Fruit fly (Drosophila melanogaster) whole organism, embryonic: ENCODE measurements around the gene Caper.
A peak's percentile ranks its signal among the peaks of the same experiment; 100 is the strongest.

Experiments
- CG10565 ChIP-seq: fragments of 200-800 bp; sonication (Bioruptor generic); optimal IDR thresholded peaks from 3 replicates; lab custom pipeline; 2016; ENCODE audit warnings: missing biosample characterization, mild to moderate bottlenecking, missing genetic modification characterization
- CG11695 ChIP-seq: fragments of 200-800 bp; sonication (Bioruptor generic); IDR thresholded peaks from 3 replicates; pipeline ENCODE4 v1.3.6; 2022; ENCODE audit warnings: missing biosample characterization, missing genetic modification characterization
- CG13296 ChIP-seq: fragments of 200-800 bp; sonication (Bioruptor generic); optimal IDR thresholded peaks from 3 replicates; lab custom pipeline; 2018; ENCODE audit warnings: missing biosample characterization, mild to moderate bottlenecking, missing genetic modification characterization
- CG13424 ChIP-seq: fragments of 200-800 bp; sonication (Bioruptor generic); optimal IDR thresholded peaks from 2 replicates; lab custom pipeline; 2019; ENCODE audit warnings: missing biosample characterization, mild to moderate bottlenecking, missing genetic modification characterization, moderate library complexity
- CG13624 ChIP-seq: fragments of 200-800 bp; sonication (Bioruptor generic); optimal IDR thresholded peaks from 2 replicates; lab custom pipeline; 2016; ENCODE audit warnings: missing biosample characterization, missing genetic modification characterization
- CG13894 ChIP-seq: fragments of 200-800 bp; sonication (Bioruptor generic); optimal IDR thresholded peaks from 3 replicates; lab custom pipeline; 2018; ENCODE audit warnings: missing biosample characterization, mild to moderate bottlenecking, missing genetic modification characterization, moderate library complexity
- CG16863 ChIP-seq: fragments of 200-800 bp; sonication (Bioruptor generic); optimal IDR thresholded peaks from 3 replicates; lab custom pipeline; 2016; ENCODE audit warnings: missing biosample characterization, missing genetic modification characterization
- CG17385 ChIP-seq: fragments of 200-800 bp; sonication (Bioruptor generic); optimal IDR thresholded peaks from 3 replicates; lab custom pipeline; 2018; ENCODE audit warnings: missing biosample characterization, mild to moderate bottlenecking, missing genetic modification characterization
- CG2116 ChIP-seq: fragments of 200-800 bp; sonication (Bioruptor generic); optimal IDR thresholded peaks from 3 replicates; lab custom pipeline; 2018; ENCODE audit warnings: missing biosample characterization, mild to moderate bottlenecking, missing genetic modification characterization
- CG30403 ChIP-seq: fragments of 200-800 bp; sonication (Bioruptor generic); optimal IDR thresholded peaks from 3 replicates; lab custom pipeline; 2016; ENCODE audit warnings: missing biosample characterization, missing genetic modification characterization
- CG3065 ChIP-seq: fragments of 200-800 bp; sonication (Bioruptor generic); optimal IDR thresholded peaks from 2 replicates; lab custom pipeline; 2016; ENCODE audit warnings: missing biosample characterization, missing genetic modification characterization
- CG3281 ChIP-seq: fragments of 200-800 bp; sonication (Bioruptor generic); optimal IDR thresholded peaks from 3 replicates; lab custom pipeline; 2017; ENCODE audit warnings: missing biosample characterization, mild to moderate bottlenecking, missing genetic modification characterization
- CG3847 ChIP-seq: fragments of 200-800 bp; sonication (Bioruptor generic); IDR thresholded peaks from 2 replicates; pipeline ENCODE4 v1.3.6; 2022; ENCODE audit warnings: missing biosample characterization, missing genetic modification characterization
- CG6254 ChIP-seq: fragments of 200-800 bp; sonication (Bioruptor generic); optimal IDR thresholded peaks from 3 replicates; lab custom pipeline; 2017; ENCODE audit warnings: mild to moderate bottlenecking, missing biosample characterization, missing genetic modification reagents, missing genetic modification characterization
- CG9609 ChIP-seq: fragments of 200-800 bp; sonication (Bioruptor generic); optimal IDR thresholded peaks from 3 replicates; lab custom pipeline; 2016; ENCODE audit warnings: missing biosample characterization, missing genetic modification characterization
- CHES-1-like ChIP-seq: fragments of 200-800 bp; sonication (Bioruptor generic); optimal IDR thresholded peaks from 2 replicates; lab custom pipeline; 2016; ENCODE audit warnings: missing biosample characterization, missing genetic modification characterization
- CrebB ChIP-seq: fragments of 200-800 bp; sonication (Bioruptor generic); optimal IDR thresholded peaks from 3 replicates; lab custom pipeline; 2018; ENCODE audit warnings: missing biosample characterization, mild to moderate bottlenecking, missing genetic modification characterization
- D19A ChIP-seq: fragments of 200-800 bp; optimal IDR thresholded peaks from 3 replicates; lab custom pipeline; 2019; ENCODE audit warnings: missing biosample characterization, mild to moderate bottlenecking, missing genetic modification characterization, moderate library complexity
- Dip3 ChIP-seq: fragments of 200-800 bp; sonication (Bioruptor generic); optimal IDR thresholded peaks from 3 replicates; lab custom pipeline; 2016; ENCODE audit warnings: missing biosample characterization, missing genetic modification characterization
- Dp ChIP-seq: fragments of 200-800 bp; sonication (Bioruptor generic); optimal IDR thresholded peaks from 2 replicates; lab custom pipeline; 2018; ENCODE audit warnings: missing biosample characterization, mild to moderate bottlenecking, missing genetic modification characterization, moderate library complexity
- ERR ChIP-seq: fragments of 200-800 bp; sonication (Bioruptor generic); optimal IDR thresholded peaks from 2 replicates; lab custom pipeline; 2016; ENCODE audit warnings: missing biosample characterization, missing genetic modification characterization
- HLH54F ChIP-seq: fragments of 200-800 bp; sonication (Bioruptor generic); optimal IDR thresholded peaks from 3 replicates; lab custom pipeline; 2016; ENCODE audit warnings: missing biosample characterization, missing genetic modification characterization
- Hey ChIP-seq: fragments of 200-800 bp; sonication (Bioruptor generic); optimal IDR thresholded peaks from 3 replicates; lab custom pipeline; 2018; ENCODE audit warnings: missing biosample characterization, mild to moderate bottlenecking, missing genetic modification characterization
- Hmx ChIP-seq: fragments of 200-800 bp; sonication (Bioruptor generic); optimal IDR thresholded peaks from 2 replicates; lab custom pipeline; 2016; ENCODE audit warnings: missing biosample characterization, missing genetic modification characterization
- Hr3 ChIP-seq: fragments of 200-800 bp; sonication (Bioruptor generic); optimal IDR thresholded peaks from 3 replicates; lab custom pipeline; 2016; ENCODE audit warnings: missing biosample characterization, missing genetic modification characterization
- Hr51 ChIP-seq, 2 experiments: fragments of 200-800 bp; sonication (Bioruptor generic); optimal IDR thresholded peaks; 2 replicates in 1 of 2; 3 replicates in 1 of 2; lab custom pipeline; 2016 to 2018; ENCODE audit warnings: missing biosample characterization in 2 of 2, missing genetic modification characterization in 2 of 2, mild to moderate bottlenecking in 1 of 2, moderate library complexity in 1 of 2
- Hsf ChIP-seq: fragments of 200-800 bp; sonication (Bioruptor generic); optimal IDR thresholded peaks from 3 replicates; lab custom pipeline; 2016; ENCODE audit warnings: missing biosample characterization, missing genetic modification characterization
- Lhr ChIP-seq: fragments of 200-800 bp; sonication (Bioruptor generic); optimal IDR thresholded peaks from 3 replicates; lab custom pipeline; 2017; ENCODE audit warnings: mild to moderate bottlenecking, missing biosample characterization, missing genetic modification reagents, missing genetic modification characterization
- MESR4 ChIP-seq: fragments of 200-800 bp; sonication (Bioruptor generic); optimal IDR thresholded peaks from 2 replicates; lab custom pipeline; 2018; ENCODE audit warnings: missing biosample characterization, mild to moderate bottlenecking, missing genetic modification characterization, moderate library complexity
- Myb ChIP-seq: fragments of 200-800 bp; sonication (Bioruptor generic); optimal IDR thresholded peaks from 2 replicates; lab custom pipeline; 2016; ENCODE audit warnings: missing biosample characterization, missing genetic modification characterization
- Opbp ChIP-seq: fragments of 200-800 bp; sonication (Bioruptor generic); IDR thresholded peaks from 3 replicates; pipeline ENCODE4 v1.3.6; 2022; ENCODE audit warnings: missing biosample characterization, missing genetic modification characterization; ENCODE audit not compliant: partially characterized antibody
- Sry-β ChIP-seq: fragments of 200-800 bp; sonication (Bioruptor generic); optimal IDR thresholded peaks from 2 replicates; lab custom pipeline; 2018; ENCODE audit warnings: missing biosample characterization, mild to moderate bottlenecking, missing genetic modification characterization, moderate library complexity
- bbx ChIP-seq: fragments of 200-800 bp; sonication (Bioruptor generic); IDR thresholded peaks from 2 replicates; pipeline ENCODE4 v1.3.6; 2022; ENCODE audit warnings: missing biosample characterization, missing genetic modification characterization; ENCODE audit not compliant: partially characterized antibody
- chif ChIP-seq, 2 experiments: fragments of 200-800 bp; sonication (Bioruptor generic); optimal IDR thresholded peaks; 3 replicates each; lab custom pipeline; 2016; ENCODE audit warnings: missing biosample characterization in 2 of 2, missing genetic modification characterization in 2 of 2
- cwo ChIP-seq: fragments of 200-800 bp; sonication (Bioruptor generic); optimal IDR thresholded peaks from 3 replicates; lab custom pipeline; 2017; ENCODE audit warnings: missing biosample characterization, missing genetic modification characterization, mild to moderate bottlenecking, moderate library complexity, missing genetic modification reagents
- da ChIP-seq: fragments of 200-800 bp; sonication (Bioruptor generic); optimal IDR thresholded peaks from 2 replicates; lab custom pipeline; 2016; ENCODE audit warnings: missing biosample characterization, missing genetic modification characterization
- dm ChIP-seq: fragments of 200-800 bp; sonication (Bioruptor generic); optimal IDR thresholded peaks from 3 replicates; lab custom pipeline; 2016; ENCODE audit warnings: missing biosample characterization, missing genetic modification characterization
- emc ChIP-seq: fragments of 200-800 bp; sonication (Bioruptor generic); optimal IDR thresholded peaks from 2 replicates; lab custom pipeline; 2016; ENCODE audit warnings: missing biosample characterization, missing genetic modification characterization
- gcm ChIP-seq: fragments of 200-800 bp; sonication (Bioruptor generic); optimal IDR thresholded peaks from 2 replicates; lab custom pipeline; 2019; ENCODE audit warnings: missing biosample characterization, mild to moderate bottlenecking, missing genetic modification characterization, moderate library complexity
- jing ChIP-seq: fragments of 200-800 bp; sonication (Bioruptor generic); optimal IDR thresholded peaks from 2 replicates; lab custom pipeline; 2018; ENCODE audit warnings: missing biosample characterization, mild to moderate bottlenecking, missing genetic modification characterization
- lilli ChIP-seq: fragments of 200-800 bp; sonication (Bioruptor generic); optimal IDR thresholded peaks from 3 replicates; lab custom pipeline; 2016; ENCODE audit warnings: missing biosample characterization, missing genetic modification characterization
- mld ChIP-seq: fragments of 200-800 bp; sonication (Bioruptor generic); IDR thresholded peaks from 3 replicates; pipeline ENCODE4 v1.3.6; 2022; ENCODE audit warnings: missing biosample characterization, missing genetic modification characterization; ENCODE audit not compliant: partially characterized antibody
- p53 ChIP-seq: fragments of 200-800 bp; sonication (Bioruptor generic); optimal IDR thresholded peaks from 2 replicates; lab custom pipeline; 2016; ENCODE audit warnings: missing biosample characterization, missing genetic modification characterization
- sd ChIP-seq: fragments of 200-800 bp; sonication (Bioruptor generic); optimal IDR thresholded peaks from 3 replicates; lab custom pipeline; 2018; ENCODE audit warnings: missing biosample characterization, mild to moderate bottlenecking, missing genetic modification characterization, moderate library complexity
- sqz ChIP-seq: fragments of 200-800 bp; sonication (Bioruptor generic); optimal IDR thresholded peaks from 3 replicates; lab custom pipeline; 2018; ENCODE audit warnings: missing biosample characterization, mild to moderate bottlenecking, missing genetic modification characterization
- tna ChIP-seq: fragments of 200-800 bp; sonication (Bioruptor generic); IDR thresholded peaks from 2 replicates; pipeline ENCODE4 v1.3.6; 2022; ENCODE audit warnings: missing biosample characterization, missing genetic modification characterization; ENCODE audit not compliant: partially characterized antibody
- trh ChIP-seq: fragments of 200-800 bp; sonication (Bioruptor generic); optimal IDR thresholded peaks from 2 replicates; lab custom pipeline; 2016; ENCODE audit warnings: missing biosample characterization, missing genetic modification characterization
- twi ChIP-seq: fragments of 200-800 bp; optimal IDR thresholded peaks from 2 replicates; lab custom pipeline; 2019; ENCODE audit warnings: missing biosample characterization, mild to moderate bottlenecking, missing genetic modification characterization, moderate library complexity
- zf30C ChIP-seq: fragments of 200-800 bp; sonication (Bioruptor generic); optimal IDR thresholded peaks from 3 replicates; lab custom pipeline; 2018; ENCODE audit warnings: missing biosample characterization, mild to moderate bottlenecking, missing genetic modification characterization

Gene Caper

DNA sequence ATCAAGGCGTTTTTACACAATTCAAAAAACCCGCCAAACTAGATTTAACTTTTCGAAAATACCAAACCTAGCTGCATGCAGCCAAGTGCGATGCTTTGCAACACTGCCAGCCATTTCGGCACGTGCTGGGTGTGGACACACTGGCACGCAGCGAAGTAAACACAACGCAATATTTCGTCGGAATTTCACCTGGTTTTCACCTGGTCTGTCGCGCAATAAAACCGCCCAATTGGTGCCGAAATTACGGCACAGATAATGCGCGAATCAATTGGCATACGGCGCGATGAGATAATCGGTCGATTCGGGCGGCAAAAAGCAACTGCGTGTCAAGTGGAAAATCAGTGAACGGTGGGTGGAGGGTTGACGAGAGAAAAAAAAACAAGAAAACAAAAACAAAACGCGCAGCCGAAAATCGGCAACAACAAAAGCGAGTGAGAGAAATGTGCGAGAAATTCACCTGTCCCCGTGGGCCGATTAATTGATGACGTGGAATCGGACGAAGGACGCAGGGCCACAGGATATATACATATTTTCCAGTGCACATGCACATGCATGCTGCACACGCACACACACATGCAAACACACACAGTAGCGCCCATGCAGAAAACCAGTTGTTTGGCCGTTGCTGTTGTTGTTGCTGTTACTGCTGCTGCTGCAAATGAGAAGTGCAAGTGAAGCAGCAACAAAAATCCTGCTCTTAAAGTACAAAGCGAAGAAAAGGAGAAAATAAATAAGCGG lies 23.8 kb downstream of the Caper start, which contains the start of gene Mnn1 (continued):
- TF ChIP-seq CG11695 (peak; percentile 58), Hsf (peak; percentile 42), CG3847 (GFP tag; lab: Robert Waterston, UW) (peak; percentile 74), CG16863 (GFP tag; lab: Kevin White, UChicago) (no peak), dm (GFP tag; lab: Kevin White, UChicago) (peak; percentile 97), CG10565 (GFP tag; lab: Kevin White, UChicago) (no peak), mld (GFP tag; lab: Robert Waterston, UW) (no peak), p53 (GFP tag; lab: Kevin White, UChicago) (peak; percentile 84), CG30403 (GFP tag; lab: Kevin White, UChicago) (peak; percentile 38), chif (GFP tag; optimal IDR thresholded peaks at IDR 0.05; lab: Kevin White, UChicago) (peak; percentile 17 to 34), CG3065 (GFP tag; lab: Kevin White, UChicago) (peak; percentile 3), Myb (GFP tag; lab: Kevin White, UChicago) (peak; percentile 69), CG9609 (peak; percentile 34), Hey (tag; lab: Kevin White, UChicago) (peak; percentile 84), CG13894 (tag; lab: Kevin White, UChicago) (no peak), cwo (GFP tag; lab: Kevin White, UChicago) (peak; percentile 95), ERR (peak; percentile 42), lilli (GFP tag; lab: Kevin White, UChicago) (peak; percentile 71), twi (tag; lab: Kevin White, UChicago) (no peak), Hr3 (GFP tag; lab: Kevin White, UChicago) (no peak), CG3281 (GFP tag; lab: Kevin White, UChicago) (peak; percentile 32), emc (GFP tag; lab: Kevin White, UChicago) (peak; percentile 22), Sry-β (GFP tag; lab: Kevin White, UChicago) (no peak), CHES-1-like (GFP tag; lab: Kevin White, UChicago) (peak; percentile 87), zf30C (GFP tag; lab: Kevin White, UChicago) (peak; percentile 6), Dp (GFP tag; lab: Kevin White, UChicago) (peak; percentile 98), jing (GFP tag; lab: Kevin White, UChicago) (no peak), HLH54F (GFP tag; lab: Kevin White, UChicago) (peak; percentile 53), CG17385 (peak; percentile 46), tna (GFP tag; lab: Robert Waterston, UW) (peak; percentile 26; the same call in 1 of the 2 replicates), Hr51 (GFP tag; optimal IDR thresholded peaks at IDR 0.05; lab: Kevin White, UChicago) (peak in 1 of 2 experiments; percentile 63), D19A (tag; lab: Kevin White, UChicago) (no peak), CG6254 (GFP tag; lab: Kevin White, UChicago) (peak; percentile 44), CG13624 (GFP tag; lab: Kevin White, UChicago) (peak; percentile 98), sd (tag; lab: Kevin White, UChicago) (peak; percentile 95), CG2116 (GFP tag; lab: Kevin White, UChicago) (peak; percentile 70), Hmx (GFP tag; lab: Kevin White, UChicago) (no peak), CG13296 (no peak), bbx (GFP tag; lab: Robert Waterston, UW) (peak; percentile 52; the same call in 1 of the 2 replicates), trh (no peak), MESR4 (peak; percentile 84), sqz (GFP tag; lab: Kevin White, UChicago) (peak; percentile 93), Dip3 (peak; percentile 40), CG13424 (tag; lab: Kevin White, UChicago) (peak; percentile 24), da (GFP tag; lab: Kevin White, UChicago) (peak; percentile 59), gcm (GFP tag; lab: Kevin White, UChicago) (no peak), CrebB (tag; lab: Kevin White, UChicago) (peak; percentile 30), Lhr (GFP tag; lab: Kevin White, UChicago) (peak; percentile 59), Opbp (GFP tag; lab: Robert Waterston, UW) (peak; percentile 57)
